Worm (Caenorhabditis elegans) whole organism, L4 larva: ENCODE measurements around the gene clc-9.

Experiments used
- lsy-2 ChIP-seq, 2 experiments: fragments of 150-350 bp in 1 of 2; sonication (generic microtip) in 1 of 2; optimal IDR thresholded peaks; 2 replicates each; lab custom pipeline; 2014 to 2017; ENCODE audit warnings: missing biosample characterization in 2 of 2, missing genetic modification characterization in 2 of 2
- mdl-1 ChIP-seq, 2 experiments: fragments of 150-350 bp in 1 of 2; sonication (generic microtip) in 1 of 2; optimal IDR thresholded peaks; 2 replicates each; lab custom pipeline; 2014 to 2017; ENCODE audit warnings: missing biosample characterization in 2 of 2, missing genetic modification characterization in 2 of 2
- unc-130 ChIP-seq: sonication (generic microtip); optimal IDR thresholded peaks from 2 replicates; lab custom pipeline; 2016; ENCODE audit warnings: missing genetic modification reagents, missing genetic modification characterization, missing compliant biosample characterization

DNA sequence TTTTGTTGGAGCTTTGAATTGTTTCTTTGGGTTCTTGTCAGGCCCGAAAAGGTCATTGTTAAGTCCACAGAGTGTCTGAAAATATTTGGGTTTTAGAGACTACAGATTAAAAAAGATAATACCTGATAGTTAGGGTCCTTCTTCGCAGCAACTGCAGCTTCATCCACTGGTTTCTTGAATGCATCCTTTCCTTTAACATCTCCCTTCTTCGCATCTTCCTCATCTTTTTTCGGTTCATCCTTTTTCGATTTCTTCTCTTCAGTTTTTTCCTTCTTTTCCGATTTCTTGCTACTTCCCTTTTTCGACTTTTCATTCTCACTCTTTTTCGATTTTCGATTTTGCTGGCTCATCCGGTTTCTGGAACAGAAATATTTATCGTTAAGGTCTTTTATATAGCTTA lies 9.2 kb upstream of the clc-9 start:
- TF ChIP-seq mdl-1 (tag; optimal IDR thresholded peaks at IDR 0.05; lab: Kevin White, UChicago), result no peak
- no peak for TF ChIP-seq lsy-2 (tag; optimal IDR thresholded peaks at IDR 0.05; lab: Kevin White, UChicago)
- no peak for TF ChIP-seq unc-130 (GFP tag; lab: Kevin White, UChicago)
